Worm (Caenorhabditis elegans): ENCODE data around the gene nrf-5.

Gene nrf-5

ce11 chrV:13837173-13837572 lies 9.1 kb downstream of the nrf-5 start, which contains the start of gene srx-128:
Gene srx-128 (plus strand): TSS chrV:13837473.
- TF ChIP-seq nhr-21 (tag; optimal IDR thresholded peaks at IDR 0.05) (no peak), mab-5 (tag; optimal IDR thresholded peaks at IDR 0.05) (no peak), mdl-1 (tag; optimal IDR thresholded peaks at IDR 0.05) (no peak), gmeb-1 (tag; optimal IDR thresholded peaks at IDR 0.05) (no peak), sma-3 (GFP tag; optimal IDR thresholded peaks at IDR 0.05) (no peak), nhr-77 (tag; optimal IDR thresholded peaks at IDR 0.05) (no peak), nhr-11 (tag; optimal IDR thresholded peaks at IDR 0.05) (no peak), lin-39 (tag; optimal IDR thresholded peaks at IDR 0.05) (no peak), ceh-82 (tag; optimal IDR thresholded peaks at IDR 0.05) (no peak), lin-13 (GFP tag; optimal IDR thresholded peaks at IDR 0.05) (no peak), F13H6.1 (tag; optimal IDR thresholded peaks at IDR 0.05) (no peak), nhr-6 (tag; optimal IDR thresholded peaks at IDR 0.05) (no peak), snpc-4 (tag; optimal IDR thresholded peaks at IDR 0.05) (no peak)

ce11 chrV:13839433-13839832 lies 11.4 kb downstream of the nrf-5 start, which contains the start of gene F55B12.10:
Gene F55B12.10 (plus strand): TSS chrV:13839733.
- TF ChIP-seq elt-1 (tag; optimal IDR thresholded peaks at IDR 0.05): no peak
- TF ChIP-seq alr-1 (tag; optimal IDR thresholded peaks at IDR 0.05): no peak
- no peak for TF ChIP-seq ztf-1 (GFP tag; conservative IDR thresholded peaks at IDR 0.05)
- no peak for TF ChIP-seq aly-2 (tag; optimal IDR thresholded peaks at IDR 0.05)
- no peak for TF ChIP-seq unc-55 (GFP tag; optimal IDR thresholded peaks at IDR 0.05)
- no peak for TF ChIP-seq unc-62 (GFP tag; optimal IDR thresholded peaks at IDR 0.05)
- TF ChIP-seq peb-1 (tag; optimal IDR thresholded peaks at IDR 0.05): no peak

- TF ChIP-seq snpc-4 (tag; optimal IDR thresholded peaks at IDR 0.05) (no peak), lsy-2 (tag; optimal IDR thresholded peaks at IDR 0.05) (no peak), nhr-77 (tag; optimal IDR thresholded peaks at IDR 0.05) (no peak), sma-3 (GFP tag; optimal IDR thresholded peaks at IDR 0.05) (no peak), ztf-4 (tag; optimal IDR thresholded peaks at IDR 0.05) (no peak), nhr-11 (tag; optimal IDR thresholded peaks at IDR 0.05) (no peak), Y55F3AM.14 (GFP tag; optimal IDR thresholded peaks at IDR 0.05) (no peak), nhr-25 (tag; optimal IDR thresholded peaks at IDR 0.05) (no peak), lin-39 (tag; optimal IDR thresholded peaks at IDR 0.05) (no peak), nhr-23 (tag; optimal IDR thresholded peaks at IDR 0.05) (no peak), ZK546.5 (tag; optimal IDR thresholded peaks at IDR 0.05) (no peak), dmd-4 (tag; optimal IDR thresholded peaks at IDR 0.05) (no peak), lin-11 (tag; optimal IDR thresholded peaks at IDR 0.05) (no peak), lin-13 (GFP tag; optimal IDR thresholded peaks at IDR 0.05) (no peak), nhr-10 (tag; optimal IDR thresholded peaks at IDR 0.05) (no peak), ceh-16 (tag; optimal IDR thresholded peaks at IDR 0.05) (no peak)
These were observed 12.8 kb downstream of the nrf-5 start, which contains the start of gene srx-17 for ce11 chrV:13840909-13841308. Gene srx-17 (plus strand): TSS chrV:13841209.

- TF ChIP-seq egl-27 (tag; optimal IDR thresholded peaks at IDR 0.05) (no peak), mbf-1 (tag; optimal IDR thresholded peaks at IDR 0.05) (no peak), ZK546.5 (tag; optimal IDR thresholded peaks at IDR 0.05) (no peak), blmp-1 (tag; optimal IDR thresholded peaks at IDR 0.05; ENCODE audit: insufficient read depth) (no peak), crh-2 (tag; optimal IDR thresholded peaks at IDR 0.05) (no peak), alr-1 (tag; optimal IDR thresholded peaks at IDR 0.05) (no peak), F13H6.1 (tag; optimal IDR thresholded peaks at IDR 0.05) (no peak), lin-39 (tag; optimal IDR thresholded peaks at IDR 0.05) (no peak), mab-5 (tag; optimal IDR thresholded peaks at IDR 0.05) (no peak), zag-1 (tag; optimal IDR thresholded peaks at IDR 0.05) (no peak), sma-9 (GFP tag; optimal IDR thresholded peaks at IDR 0.05) (no peak), sma-9 (tag; optimal IDR thresholded peaks at IDR 0.05) (no peak), elt-3 (tag; optimal IDR thresholded peaks at IDR 0.05) (no peak), lin-13 (GFP tag; optimal IDR thresholded peaks at IDR 0.05) (no peak), R02D3.7 (tag; optimal IDR thresholded peaks at IDR 0.05) (no peak), nhr-25 (tag; optimal IDR thresholded peaks at IDR 0.05) (no peak), dmd-4 (tag; optimal IDR thresholded peaks at IDR 0.05) (no peak)
These were observed 15.1 kb downstream of the nrf-5 start, which contains the start of gene srx-130 for ce11 chrV:13843147-13843546. Gene srx-130 (plus strand): TSS chrV:13843447.
